Worm (Caenorhabditis elegans) whole organism, L4/young adult: Measurements from ENCODE around the gene wdfy-2.

Experiments used
- W03F9.2 ChIP-seq: fragments of 150-350 bp; optimal IDR thresholded peaks from 2 replicates; lab custom pipeline; 2014; ENCODE audit warnings: missing biosample characterization, missing genetic modification characterization
- dao-5 ChIP-seq: sonication (generic microtip); optimal IDR thresholded peaks from 2 replicates; lab custom pipeline; 2016; ENCODE audit warnings: missing genotype, missing genetic modification characterization, moderate library complexity, missing compliant biosample characterization
- him-1 ChIP-seq: sonication (generic microtip); optimal IDR thresholded peaks from 2 replicates; lab custom pipeline; 2016; ENCODE audit warnings: missing genotype, missing genetic modification reagents, missing genetic modification characterization, missing compliant biosample characterization

DNA sequence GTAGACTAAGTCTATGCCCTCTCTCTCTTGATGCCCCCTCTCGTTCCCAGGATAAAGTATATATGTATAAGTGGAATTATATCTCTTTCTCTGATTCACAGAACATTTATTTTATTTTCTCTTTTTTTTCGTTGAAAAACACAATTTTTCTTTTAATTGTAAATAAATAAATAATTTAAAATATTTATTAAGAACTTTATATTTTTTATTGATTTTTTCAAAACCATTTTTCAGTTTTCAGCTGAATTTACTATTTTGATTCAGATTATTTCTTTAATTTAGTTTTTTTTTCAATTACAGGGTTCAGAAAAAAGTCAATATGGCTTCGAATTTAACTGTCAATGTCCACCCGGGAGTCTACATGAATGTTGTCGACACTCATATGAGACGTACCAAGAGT, 11.7 kb downstream of the wdfy-2 start, which contains the start of gene eif-3.F:
- no peak for TF ChIP-seq W03F9.2 (tag; lab: Kevin White, UChicago)
- TF ChIP-seq dao-5 (tag; lab: Kevin White, UChicago), result no peak
- TF ChIP-seq him-1 (tag; lab: Kevin White, UChicago), result no peak
